Fruit fly (Drosophila melanogaster) whole organism, pupa: ENCODE measurements around the gene Rlb1.

Experiments
- CG13204 ChIP-seq: fragments of 200-800 bp; sonication (Bioruptor generic); optimal IDR thresholded peaks from 2 replicates; lab custom pipeline; 2018; ENCODE audit warnings: missing biosample characterization, mild to moderate bottlenecking, missing genetic modification characterization, moderate library complexity
- CG14655 ChIP-seq: fragments of 200-800 bp; sonication (Bioruptor generic); optimal IDR thresholded peaks from 3 replicates; lab custom pipeline; 2017; ENCODE audit warnings: mild to moderate bottlenecking, missing biosample characterization, missing genetic modification reagents, missing genetic modification characterization
- CG15710 ChIP-seq: fragments of 200-800 bp; sonication (Bioruptor generic); optimal IDR thresholded peaks from 2 replicates; lab custom pipeline; 2018; ENCODE audit warnings: missing biosample characterization, mild to moderate bottlenecking, missing genetic modification characterization, moderate library complexity
- CG32121 ChIP-seq: fragments of 200-800 bp; sonication (Bioruptor generic); IDR thresholded peaks from 2 replicates; pipeline ENCODE4 v1.3.6; 2022; ENCODE audit warnings: missing biosample characterization, missing genetic modification characterization
- CG34367 ChIP-seq: fragments of 200-800 bp; sonication (Bioruptor generic); optimal IDR thresholded peaks from 2 replicates; lab custom pipeline; 2018; ENCODE audit warnings: missing biosample characterization, mild to moderate bottlenecking, missing genetic modification characterization
- CG4496 ChIP-seq: fragments of 200-800 bp; sonication (Bioruptor generic); IDR thresholded peaks from 3 replicates; pipeline ENCODE4 v1.3.6; 2022; ENCODE audit warnings: missing biosample characterization, missing genetic modification characterization
- CG8159 ChIP-seq: fragments of 200-800 bp; sonication (Bioruptor generic); optimal IDR thresholded peaks from 3 replicates; lab custom pipeline; 2018; ENCODE audit warnings: missing biosample characterization, mild to moderate bottlenecking, missing genetic modification characterization, moderate library complexity
- CG9948 ChIP-seq: fragments of 200-800 bp; sonication (Bioruptor generic); optimal IDR thresholded peaks from 2 replicates; lab custom pipeline; 2018; ENCODE audit warnings: missing biosample characterization, mild to moderate bottlenecking, missing genetic modification characterization, moderate library complexity
- D1 ChIP-seq: fragments of 200-800 bp; sonication (Bioruptor generic); optimal IDR thresholded peaks from 2 replicates; lab custom pipeline; 2018; ENCODE audit warnings: missing biosample characterization, mild to moderate bottlenecking, missing genetic modification characterization, moderate library complexity
- Pif1A ChIP-seq: fragments of 200-800 bp; sonication (Bioruptor generic); optimal IDR thresholded peaks from 3 replicates; lab custom pipeline; 2016; ENCODE audit warnings: missing biosample characterization, missing genetic modification characterization
- Pif1B ChIP-seq: fragments of 200-800 bp; sonication (Bioruptor generic); optimal IDR thresholded peaks from 3 replicates; lab custom pipeline; 2016; ENCODE audit warnings: missing biosample characterization, missing genetic modification characterization
- gl ChIP-seq: fragments of 200-800 bp; sonication (Bioruptor generic); optimal IDR thresholded peaks from 2 replicates; lab custom pipeline; 2018; ENCODE audit warnings: missing biosample characterization, mild to moderate bottlenecking, missing genetic modification characterization
- rn ChIP-seq: fragments of 200-800 bp; sonication (Bioruptor generic); IDR thresholded peaks from 2 replicates; pipeline ENCODE4 v1.3.6; 2022; ENCODE audit warnings: missing biosample characterization, missing genetic modification characterization

dm6 chr3R:9534125-9534496 lies 21.0 kb downstream of the Rlb1 start:
- peak; percentile 93 for TF ChIP-seq CG14655 (GFP tag; lab: Kevin White, UChicago)
- TF ChIP-seq gl (tag; lab: Kevin White, UChicago): peak; percentile 45
- peak; percentile 87 for TF ChIP-seq Pif1A
- TF ChIP-seq CG34367 (tag; lab: Kevin White, UChicago): peak; percentile 86
- TF ChIP-seq CG13204 (GFP tag; lab: Kevin White, UChicago): peak; percentile 22
- peak; percentile 91 for TF ChIP-seq CG32121 (GFP tag; lab: Robert Waterston, UW)
- TF ChIP-seq D1 (tag; lab: Kevin White, UChicago): peak; percentile 85
- peak; percentile 91 for TF ChIP-seq CG9948 (tag; lab: Kevin White, UChicago)
- TF ChIP-seq CG8159 (tag; lab: Kevin White, UChicago): peak; percentile 90
- peak; percentile 82 for TF ChIP-seq rn
- TF ChIP-seq Pif1B (GFP tag; lab: Kevin White, UChicago): peak; percentile 75
- TF ChIP-seq CG4496: peak; percentile 96
- TF ChIP-seq CG15710 (tag; lab: Kevin White, UChicago): peak; percentile 85
